Worm (Caenorhabditis elegans) whole organism, L4/young adult: ENCODE results near the gene glt-4.
A peak's percentile ranks its signal among the peaks of the same experiment; 100 is the strongest.

Experiments
- W03F9.2 ChIP-seq: fragments of 150-350 bp; optimal IDR thresholded peaks from 2 replicates; lab custom pipeline; 2014; ENCODE audit warnings: missing biosample characterization, missing genetic modification characterization
- dao-5 ChIP-seq: sonication (generic microtip); optimal IDR thresholded peaks from 2 replicates; lab custom pipeline; 2016; ENCODE audit warnings: missing genotype, missing genetic modification characterization, moderate library complexity, missing compliant biosample characterization
- him-1 ChIP-seq: sonication (generic microtip); optimal IDR thresholded peaks from 2 replicates; lab custom pipeline; 2016; ENCODE audit warnings: missing genotype, missing genetic modification reagents, missing genetic modification characterization, missing compliant biosample characterization

Gene glt-4

DNA sequence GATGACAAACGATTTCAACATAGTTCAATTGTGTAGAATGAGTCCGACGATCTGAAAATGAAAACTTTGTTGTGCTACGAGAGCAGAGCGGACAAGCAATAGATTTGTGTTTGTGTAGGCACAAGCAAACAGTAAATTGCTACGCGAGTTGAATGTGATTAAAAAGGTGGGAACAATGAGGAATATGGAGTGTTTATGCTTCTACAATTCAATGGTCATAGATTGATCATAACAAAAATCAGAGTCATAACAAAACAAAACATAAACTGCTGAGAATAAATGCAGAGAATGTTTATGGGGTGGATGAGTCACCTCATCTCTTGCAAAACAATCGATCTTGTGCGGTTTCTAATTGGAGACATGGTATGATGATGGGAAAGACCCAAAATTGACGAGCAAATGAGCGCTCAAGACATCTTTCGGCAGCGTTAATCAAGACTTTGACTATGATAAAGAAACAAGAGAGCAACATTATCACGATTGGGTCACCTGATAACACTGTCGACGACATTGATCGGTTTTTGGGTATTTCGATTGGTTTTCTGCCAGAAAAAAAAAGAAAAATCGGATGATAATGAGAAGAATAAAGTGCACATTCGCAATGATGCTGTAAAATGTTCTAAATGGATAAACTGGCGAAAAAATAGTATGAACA lies 25.5 kb upstream of the glt-4 start, which contains the start of gene lmp-1:
Gene lmp-1 (minus strand): TSS at position 51 of the 655 bp plus-strand sequence.
- no peak for TF ChIP-seq him-1 (tag; lab: Kevin White, UChicago)
- no peak for TF ChIP-seq dao-5
- TF ChIP-seq W03F9.2 (tag; lab: Kevin White, UChicago) = no peak

DNA sequence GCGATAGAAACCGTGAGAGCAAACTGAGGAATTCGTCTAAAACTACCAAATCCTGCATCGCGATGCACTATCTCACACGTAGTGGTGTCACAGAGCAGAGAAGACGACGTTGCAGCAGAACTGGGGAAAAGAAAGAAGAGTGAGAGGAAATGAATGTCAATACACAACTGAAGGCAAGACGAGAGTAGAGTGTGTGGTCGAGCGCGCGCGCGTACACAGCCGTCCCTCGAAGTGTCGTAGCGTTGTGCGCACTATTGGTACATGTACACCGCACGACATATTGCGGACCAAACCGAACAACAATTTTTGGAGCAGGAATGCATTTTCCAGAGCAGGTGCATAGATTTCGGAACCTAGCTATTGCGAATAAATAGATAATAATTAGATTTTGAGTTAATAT lies 24.9 kb upstream of the glt-4 start:
- peak; percentile 47 for TF ChIP-seq him-1 (tag; lab: Kevin White, UChicago)
- no peak for TF ChIP-seq W03F9.2 (tag; lab: Kevin White, UChicago)

DNA sequence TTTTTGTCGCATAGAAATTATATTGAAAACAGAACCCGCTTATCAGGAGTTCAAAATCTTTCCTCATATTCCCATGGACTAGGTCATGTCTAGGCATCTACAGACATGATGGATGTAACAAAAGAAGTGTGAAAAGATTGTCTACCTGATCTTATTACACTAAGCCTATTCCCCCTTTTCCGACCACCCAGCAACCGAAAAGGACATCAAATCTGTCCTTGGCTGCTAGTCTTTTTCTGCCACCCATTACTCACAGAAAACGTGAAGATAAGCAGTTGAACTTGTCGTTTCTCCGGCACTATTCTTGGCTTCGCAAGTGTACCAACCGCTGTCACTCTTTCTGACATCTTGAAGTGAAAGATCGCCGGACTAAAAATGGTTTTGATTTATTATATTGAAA lies 20.3 kb upstream of the glt-4 start:
- TF ChIP-seq W03F9.2 (tag; lab: Kevin White, UChicago) = no peak

DNA sequence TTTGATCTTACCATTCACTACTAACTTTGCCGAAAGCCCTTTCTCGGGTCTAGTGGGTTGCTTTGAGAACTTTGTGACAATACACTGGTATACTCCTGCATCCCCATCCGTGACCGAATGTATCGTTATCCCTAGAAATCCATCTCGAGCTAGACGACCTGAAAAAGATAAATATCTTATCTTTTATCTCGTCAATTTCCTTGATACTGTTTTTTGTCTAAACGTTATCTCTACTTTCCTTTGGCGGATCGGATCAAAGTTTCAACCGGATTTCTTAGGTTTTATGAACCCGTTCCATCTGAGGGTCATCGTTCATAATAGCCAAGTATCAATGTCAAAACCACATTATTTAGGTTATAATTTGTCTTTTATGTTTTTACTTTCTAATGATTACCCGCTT lies 18.7 kb upstream of the glt-4 start:
- TF ChIP-seq W03F9.2 (tag; lab: Kevin White, UChicago) (no peak), dao-5 (no peak), him-1 (tag; lab: Kevin White, UChicago) (no peak)

DNA sequence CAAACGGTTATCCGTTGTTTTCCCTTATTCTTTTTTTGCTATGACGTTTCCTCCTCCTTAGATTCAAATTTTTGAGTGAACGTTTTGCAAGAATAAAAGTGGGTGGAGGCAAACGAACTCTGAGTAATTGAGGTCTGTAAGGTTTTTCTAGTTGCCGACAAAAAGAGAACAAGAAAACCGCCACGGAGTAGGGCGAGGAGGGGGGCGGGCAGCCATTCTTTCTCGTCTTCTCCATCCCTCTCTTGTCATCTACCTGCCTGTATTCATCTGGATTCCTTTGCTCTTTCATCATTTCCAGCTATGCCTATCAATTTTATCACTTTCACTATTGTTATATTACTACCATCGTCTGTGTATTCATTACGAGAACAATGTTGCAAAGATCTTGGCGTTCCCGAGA lies 18.0 kb upstream of the glt-4 start, which contains the start of gene igdb-3:
Gene igdb-3 (plus strand): TSS at position 301 of the 400 bp plus-strand sequence.
- TF ChIP-seq him-1 (tag; lab: Kevin White, UChicago) = no peak
- TF ChIP-seq W03F9.2 (tag; lab: Kevin White, UChicago) = no peak
- no peak for TF ChIP-seq dao-5

DNA sequence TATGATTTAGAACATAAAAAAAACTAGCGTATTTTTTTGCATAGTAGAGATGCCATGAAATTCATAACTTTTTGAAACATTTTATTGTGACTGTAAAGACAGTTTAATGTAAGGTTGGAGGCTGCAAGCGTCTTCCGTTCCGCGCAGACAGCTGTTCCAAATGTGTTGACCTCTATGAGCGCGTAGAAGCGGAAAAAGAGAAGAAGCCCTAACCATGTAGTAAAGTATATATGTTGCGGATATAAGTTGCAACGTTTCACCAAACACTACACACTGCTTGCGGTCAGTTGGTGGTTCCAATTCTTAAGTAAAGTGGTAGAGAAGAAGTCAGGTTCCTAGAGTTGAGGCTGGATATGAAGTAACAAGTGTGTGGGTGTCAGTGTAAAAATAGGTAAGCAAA lies 14.6 kb upstream of the glt-4 start:
- TF ChIP-seq him-1 (tag; lab: Kevin White, UChicago) = no peak
- no peak for TF ChIP-seq W03F9.2 (tag; lab: Kevin White, UChicago)
- TF ChIP-seq dao-5 = no peak

DNA sequence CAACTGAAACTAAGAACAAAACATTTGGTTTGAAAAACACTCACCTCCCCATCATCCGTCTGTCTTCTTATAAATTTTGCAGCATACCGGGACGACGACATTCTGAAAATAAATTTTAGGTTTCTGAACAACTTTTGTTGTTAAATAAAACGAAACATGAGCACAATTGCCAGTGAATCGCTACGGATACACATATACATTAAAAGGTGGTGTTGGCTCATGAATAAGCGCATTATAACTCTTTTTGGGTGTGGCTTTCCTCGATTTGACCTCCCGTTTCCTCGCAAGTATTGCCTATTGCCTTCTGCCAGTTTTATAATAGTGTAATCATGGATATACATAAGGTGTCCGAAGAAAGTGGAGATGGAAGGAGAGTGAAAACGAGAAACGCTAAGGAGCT lies 11.7 kb upstream of the glt-4 start, which contains the start of gene igcm-2:
Gene igcm-2 (minus strand): TSS at position 101 of the 400 bp plus-strand sequence.
- TF ChIP-seq dao-5 = no peak
- TF ChIP-seq him-1 (tag; lab: Kevin White, UChicago) = no peak
- no peak for TF ChIP-seq W03F9.2 (tag; lab: Kevin White, UChicago)

DNA sequence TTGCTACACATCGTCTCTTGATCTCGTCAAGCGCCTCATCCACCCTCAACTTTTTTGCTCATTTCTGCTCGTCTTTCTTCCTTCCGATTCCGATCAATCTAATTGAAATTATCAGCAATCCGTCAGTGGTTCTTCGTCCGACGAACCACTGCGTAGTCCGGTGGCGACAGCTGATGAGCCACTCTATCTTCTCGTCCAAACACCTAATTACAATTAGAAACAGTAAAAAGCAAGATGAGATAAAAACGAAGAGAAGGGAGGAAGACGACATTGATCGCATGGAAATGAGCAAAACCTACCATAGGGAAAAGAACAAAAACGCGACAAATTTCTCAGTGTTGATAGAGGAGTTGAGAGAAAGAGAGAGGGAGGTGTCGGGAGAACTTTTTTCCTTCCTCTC lies 3.8 kb upstream of the glt-4 start:
- TF ChIP-seq him-1 (tag; lab: Kevin White, UChicago) = no peak
- TF ChIP-seq W03F9.2 (tag; lab: Kevin White, UChicago) = no peak
- no peak for TF ChIP-seq dao-5

DNA sequence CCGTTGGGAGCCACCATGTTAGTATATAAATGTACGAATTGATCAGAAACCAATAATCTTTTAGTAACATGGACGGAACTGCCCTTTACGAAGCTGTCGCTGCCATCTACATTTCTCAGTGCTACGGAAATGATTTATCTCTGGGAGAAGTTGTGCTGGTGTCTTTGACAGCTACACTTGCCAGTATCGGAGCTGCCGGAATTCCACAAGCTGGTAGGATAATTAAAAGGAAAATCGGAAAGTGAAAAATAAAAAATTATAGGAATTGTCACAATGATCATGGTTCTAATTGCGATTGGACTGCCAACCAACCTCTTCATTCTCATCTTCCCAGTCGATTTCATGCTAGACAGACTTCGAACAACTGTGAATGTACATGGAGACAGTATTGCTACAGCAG lies 2.7 kb downstream of the glt-4 start:
- TF ChIP-seq W03F9.2 (tag; lab: Kevin White, UChicago) = no peak

DNA sequence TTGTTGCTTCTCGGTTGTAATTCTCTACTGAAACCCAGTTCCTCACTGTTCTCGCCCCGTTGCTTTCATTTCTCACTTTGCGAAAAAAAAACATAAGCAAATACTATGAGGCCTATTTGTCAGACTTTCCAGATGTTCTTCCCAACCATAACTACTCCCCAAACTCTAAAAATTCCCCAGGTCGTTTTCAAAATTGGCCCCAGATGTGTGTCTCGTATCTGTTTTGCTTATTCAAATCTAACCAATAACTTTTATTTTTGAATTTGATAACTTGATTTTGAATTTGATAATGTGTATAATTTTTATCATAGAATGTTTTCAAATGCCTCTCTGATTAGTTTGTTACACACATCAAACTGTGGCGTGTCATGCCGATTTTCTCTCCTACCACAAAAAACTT lies 4.6 kb downstream of the glt-4 start:
- TF ChIP-seq dao-5 (no peak), W03F9.2 (tag; lab: Kevin White, UChicago) (no peak), him-1 (tag; lab: Kevin White, UChicago) (no peak)

DNA sequence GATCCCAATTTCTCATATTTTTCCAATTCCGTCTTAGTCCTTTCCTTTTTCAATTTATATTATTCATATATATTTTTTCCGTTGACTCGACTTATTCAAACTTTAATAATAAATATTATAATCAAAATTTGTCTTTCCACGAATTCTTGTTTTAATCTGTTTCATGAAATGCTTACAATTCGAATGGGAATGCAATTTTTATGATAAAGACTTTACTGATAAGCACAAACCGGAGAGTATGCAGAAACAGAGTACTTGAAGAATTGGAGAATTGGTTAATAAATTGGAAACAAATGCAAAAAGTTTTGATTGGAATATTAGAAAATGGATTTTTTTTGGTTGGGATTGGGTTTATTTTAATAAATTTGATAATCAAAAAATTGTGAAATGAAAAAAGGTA lies 5.1 kb downstream of the glt-4 start:
- TF ChIP-seq him-1 (tag; lab: Kevin White, UChicago) = no peak

DNA sequence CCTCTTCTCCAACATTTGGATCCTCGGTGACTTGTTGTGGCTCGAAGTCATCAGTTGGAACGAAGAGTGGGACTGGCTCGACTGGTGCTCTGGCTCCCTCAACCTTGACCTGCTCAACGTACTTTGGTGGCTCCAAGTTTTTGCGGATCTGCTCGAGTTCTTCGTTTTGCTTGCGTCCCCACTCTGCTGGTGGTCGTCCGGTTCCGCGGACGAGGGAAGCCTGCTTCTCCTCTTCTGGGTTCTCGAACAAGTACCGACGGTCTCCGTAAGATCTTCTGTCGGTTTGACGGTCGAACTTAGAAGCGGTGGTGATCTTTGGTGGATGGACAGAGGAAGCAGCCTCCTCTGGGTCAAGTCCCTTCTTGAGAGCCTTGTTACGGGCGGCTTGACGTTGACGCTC lies 5.5 kb downstream of the glt-4 start:
- no peak for TF ChIP-seq dao-5
- TF ChIP-seq him-1 (tag; lab: Kevin White, UChicago) = no peak
- no peak for TF ChIP-seq W03F9.2 (tag; lab: Kevin White, UChicago)

DNA sequence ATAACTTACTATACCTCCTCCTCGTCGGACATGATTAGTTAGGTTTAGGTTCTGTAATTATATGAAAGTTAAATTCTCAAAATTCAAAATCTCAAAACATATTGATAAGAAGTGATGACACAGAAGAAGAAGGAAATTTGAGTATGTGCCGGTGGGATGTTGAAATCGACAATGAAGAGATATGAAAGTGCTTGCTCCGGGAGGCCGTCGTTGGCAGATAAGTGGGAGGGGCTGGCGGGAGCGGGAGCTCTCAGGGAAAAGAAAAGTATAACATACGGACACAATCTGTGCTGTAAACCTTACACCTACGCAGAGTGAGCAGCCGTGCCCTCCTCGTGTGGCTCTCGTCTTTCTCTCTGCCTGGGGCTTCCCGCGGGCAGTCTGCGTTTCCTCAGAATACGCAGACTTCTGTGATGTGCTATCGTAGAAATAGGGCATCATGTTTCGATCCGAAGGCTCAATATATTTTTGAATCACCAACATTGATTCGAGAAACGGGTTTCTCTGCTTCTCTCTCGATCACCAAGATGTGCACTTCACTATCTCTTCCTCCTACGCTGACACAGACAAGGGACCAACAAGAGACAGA lies 7.0 kb downstream of the glt-4 start, which contains the start of gene mup-2:
Gene mup-2 (minus strand): TSS at position 51 of the 589 bp plus-strand sequence.
- TF ChIP-seq him-1 (tag; lab: Kevin White, UChicago) = no peak
- TF ChIP-seq dao-5 = no peak
- no peak for TF ChIP-seq W03F9.2 (tag; lab: Kevin White, UChicago)

DNA sequence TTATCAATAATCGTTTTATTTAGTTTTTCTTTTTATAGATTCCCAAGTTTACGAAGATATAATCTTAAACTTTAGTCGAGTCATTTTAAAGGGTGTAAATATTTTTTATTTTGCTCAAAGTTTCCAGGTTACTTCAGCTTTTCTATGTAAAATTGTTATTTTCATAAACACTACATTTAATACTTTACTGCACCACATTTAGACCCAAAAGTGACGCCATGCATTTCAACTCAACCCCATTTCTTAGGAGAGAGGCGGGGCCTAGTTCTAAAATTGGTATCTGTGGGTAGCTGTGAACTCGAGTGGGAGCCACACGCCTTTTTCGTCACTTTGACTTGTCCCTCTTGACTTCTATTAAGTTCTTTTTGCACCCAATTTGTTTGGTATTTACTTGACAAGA lies 9.4 kb downstream of the glt-4 start, which contains the start of gene T22E5.1:
Gene T22E5.1 (plus strand): TSS at position 301 of the 400 bp plus-strand sequence.
- no peak for TF ChIP-seq dao-5
- no peak for TF ChIP-seq him-1 (tag; lab: Kevin White, UChicago)
- no peak for TF ChIP-seq W03F9.2 (tag; lab: Kevin White, UChicago)

DNA sequence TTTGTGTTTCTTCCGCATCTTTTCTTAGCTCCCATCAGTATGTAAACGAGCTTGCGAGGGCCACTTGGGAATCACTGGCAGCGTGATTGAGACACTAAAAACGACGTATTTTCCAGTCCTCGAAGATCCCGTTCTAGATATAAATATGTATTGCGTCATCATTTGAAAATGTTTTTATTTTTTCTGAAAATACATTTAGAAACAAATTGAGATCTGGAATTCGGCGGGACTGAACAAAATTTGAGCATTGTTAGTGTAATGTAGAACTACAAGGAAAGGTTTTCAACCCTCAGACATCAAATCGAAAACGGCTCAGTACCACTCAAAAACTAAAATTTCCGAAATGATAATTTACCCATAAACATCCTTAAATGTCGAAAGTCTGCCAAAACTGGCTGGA lies 10.4 kb downstream of the glt-4 start:
- TF ChIP-seq him-1 (tag; lab: Kevin White, UChicago) (no peak), dao-5 (no peak), W03F9.2 (tag; lab: Kevin White, UChicago) (no peak)
